Fruit fly (Drosophila melanogaster): ENCODE measurements around the gene djl.

Gene djl

DNA sequence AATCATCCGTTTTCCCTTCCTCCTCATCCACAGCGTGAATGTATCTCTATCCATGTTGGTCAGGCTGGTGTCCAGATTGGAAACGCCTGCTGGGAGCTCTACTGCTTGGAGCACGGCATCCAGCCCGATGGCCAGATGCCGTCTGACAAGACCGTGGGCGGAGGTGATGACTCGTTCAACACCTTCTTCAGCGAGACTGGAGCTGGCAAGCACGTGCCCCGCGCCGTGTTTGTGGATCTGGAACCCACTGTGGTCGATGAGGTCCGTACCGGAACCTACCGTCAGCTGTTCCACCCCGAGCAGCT lies 26.6 kb downstream of the djl start:
- TF ChIP-seq CTCF (optimal IDR thresholded peaks at IDR 0.05) (no peak), CG8478 (optimal IDR thresholded peaks at IDR 0.05) (no peak)

DNA sequence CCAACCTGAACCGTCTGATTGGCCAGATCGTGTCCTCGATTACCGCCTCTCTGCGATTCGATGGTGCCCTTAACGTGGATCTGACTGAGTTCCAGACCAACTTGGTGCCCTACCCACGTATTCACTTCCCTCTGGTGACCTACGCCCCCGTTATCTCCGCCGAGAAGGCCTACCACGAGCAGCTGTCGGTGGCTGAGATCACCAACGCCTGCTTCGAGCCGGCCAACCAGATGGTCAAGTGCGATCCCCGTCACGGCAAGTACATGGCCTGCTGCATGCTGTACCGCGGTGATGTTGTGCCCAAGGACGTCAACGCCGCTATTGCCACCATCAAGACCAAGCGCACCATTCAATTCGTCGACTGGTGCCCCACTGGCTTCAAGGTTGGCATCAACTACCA lies 27.3 kb downstream of the djl start:
- TF ChIP-seq CTCF (optimal IDR thresholded peaks at IDR 0.05): no peak
- TF ChIP-seq CG8478 (optimal IDR thresholded peaks at IDR 0.05): no peak

DNA sequence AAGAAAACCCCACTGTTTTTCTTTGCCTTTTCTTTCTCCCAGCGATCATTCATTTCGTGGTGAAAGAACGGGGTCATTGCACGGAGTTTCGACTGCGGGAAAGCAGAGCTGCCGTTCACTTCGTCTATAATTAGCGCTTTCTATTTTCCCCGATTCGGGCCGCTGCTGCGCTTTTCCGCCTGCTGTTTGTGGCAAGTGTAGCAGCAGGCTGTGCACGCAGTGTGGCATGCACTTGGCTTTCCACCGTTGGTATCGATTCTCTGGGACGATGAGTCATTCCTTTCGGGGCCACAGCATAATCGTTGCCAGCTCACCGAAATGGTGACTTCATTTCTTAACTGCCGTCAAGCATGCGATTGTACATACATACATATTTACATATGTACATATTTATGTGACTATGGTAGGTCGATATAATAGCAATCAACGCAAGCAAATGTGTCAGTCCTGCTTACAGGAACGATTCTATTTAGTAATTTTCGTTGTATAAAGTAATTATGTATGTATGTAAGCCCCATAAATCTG lies 28.3 kb downstream of the djl start:
- TF ChIP-seq CG8478 (optimal IDR thresholded peaks at IDR 0.05) (no peak), CTCF (optimal IDR thresholded peaks at IDR 0.05) (peak in 1 of 2 experiments; percentile 17)

DNA sequence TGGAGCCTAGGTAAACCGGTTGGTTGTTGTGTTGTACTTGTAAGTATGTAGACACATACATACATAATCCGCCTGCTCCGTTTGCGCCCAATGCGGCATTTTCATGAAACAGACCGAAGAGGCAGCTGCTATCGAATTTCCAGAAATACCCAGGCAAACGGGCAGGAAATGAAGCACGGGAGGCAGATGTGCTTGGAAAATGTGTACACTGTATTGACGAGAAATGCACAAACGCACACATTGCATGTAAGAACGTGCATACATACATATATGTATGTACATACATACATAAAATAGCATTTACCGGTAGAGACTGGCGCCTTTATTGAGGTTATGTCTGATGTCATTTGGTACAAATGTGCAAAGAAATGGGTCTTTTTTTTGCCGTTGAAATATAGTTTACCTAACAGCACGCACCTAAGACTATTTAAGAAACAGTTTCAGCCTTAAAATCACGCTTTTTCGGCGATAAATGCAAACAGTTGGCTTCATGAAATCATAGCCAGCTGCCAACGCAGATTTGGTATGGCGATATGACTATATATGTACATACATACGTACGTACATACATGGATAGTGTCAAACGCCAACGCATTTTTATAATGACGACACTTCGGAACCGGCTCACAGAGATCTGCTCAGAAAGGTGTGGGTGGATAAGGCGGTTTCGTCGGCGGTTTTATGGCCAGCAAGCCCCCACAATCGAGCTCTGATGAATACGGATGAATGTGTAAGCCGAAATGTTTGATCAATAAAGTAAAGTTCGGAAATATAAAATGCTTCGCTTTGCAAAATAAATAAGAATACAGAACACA lies 29.2 kb downstream of the djl start:
- no peak for TF ChIP-seq CG8478 (optimal IDR thresholded peaks at IDR 0.05)

DNA sequence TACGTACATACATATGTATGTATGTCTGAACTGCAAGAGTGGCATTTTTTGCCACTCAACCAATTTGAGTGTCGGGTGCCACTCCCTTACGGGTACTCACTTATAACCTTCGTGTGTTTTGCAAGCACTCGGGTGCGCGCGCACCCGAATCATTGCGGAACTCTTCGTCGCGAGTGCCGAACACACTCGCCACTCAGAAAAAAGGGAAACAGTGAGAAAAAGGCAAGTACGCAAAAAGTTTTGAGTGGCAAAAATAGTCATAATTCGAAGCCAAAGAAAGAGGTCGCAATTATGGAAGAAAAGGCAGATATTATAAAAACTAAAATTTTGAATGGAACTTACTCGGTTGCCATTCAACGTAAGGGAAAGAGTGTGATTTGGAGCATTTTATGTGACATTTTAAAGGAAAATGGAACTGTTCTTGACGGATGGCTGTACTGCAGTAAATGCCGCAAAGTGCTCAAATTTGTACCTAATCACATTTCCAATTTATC lies 29.8 kb downstream of the djl start:
- TF ChIP-seq CTCF (optimal IDR thresholded peaks at IDR 0.05) (no peak), CG8478 (optimal IDR thresholded peaks at IDR 0.05) (no peak)

DNA sequence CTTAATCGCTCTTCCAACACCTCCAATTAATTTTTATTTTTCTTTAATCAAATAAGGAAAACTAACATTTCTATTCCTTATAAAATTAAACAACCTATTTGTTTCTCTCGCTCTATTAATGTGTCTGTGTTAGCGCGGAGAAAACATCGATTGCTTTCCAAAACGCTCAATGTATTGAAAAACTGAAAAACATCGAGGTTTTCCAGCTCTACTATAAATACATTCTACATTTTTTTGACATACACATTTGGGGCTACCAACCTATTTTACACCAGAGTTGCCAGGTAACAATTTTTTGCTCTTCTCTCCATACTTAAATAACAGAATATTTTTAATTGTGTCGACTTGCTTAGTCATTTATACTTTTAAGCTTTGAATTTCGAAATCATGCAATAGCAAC lies 31.3 kb downstream of the djl start:
- TF ChIP-seq CTCF (optimal IDR thresholded peaks at IDR 0.05): peak in 1 of 2 experiments; percentile 51
- no peak for TF ChIP-seq CG8478 (optimal IDR thresholded peaks at IDR 0.05)

DNA sequence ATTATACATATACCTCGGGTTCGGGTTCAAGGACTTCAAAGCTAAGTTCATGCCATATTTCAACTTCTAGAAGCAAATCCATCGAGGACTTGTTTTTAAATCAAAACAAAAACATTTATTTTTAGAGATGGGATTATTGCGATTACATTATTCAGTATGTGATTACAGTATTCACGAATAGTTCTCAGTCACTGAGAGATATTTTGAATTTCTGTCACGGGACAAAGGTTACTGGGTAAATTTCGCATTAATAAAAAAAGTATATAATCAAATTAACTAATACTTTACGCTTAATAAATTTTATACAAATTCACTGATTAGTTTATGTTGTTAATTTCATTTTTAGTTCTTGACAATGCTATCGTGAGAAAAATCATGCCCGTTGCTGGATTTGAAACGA lies 33.0 kb downstream of the djl start:
- TF ChIP-seq CTCF (optimal IDR thresholded peaks at IDR 0.05) (no peak), CG8478 (optimal IDR thresholded peaks at IDR 0.05) (no peak)

DNA sequence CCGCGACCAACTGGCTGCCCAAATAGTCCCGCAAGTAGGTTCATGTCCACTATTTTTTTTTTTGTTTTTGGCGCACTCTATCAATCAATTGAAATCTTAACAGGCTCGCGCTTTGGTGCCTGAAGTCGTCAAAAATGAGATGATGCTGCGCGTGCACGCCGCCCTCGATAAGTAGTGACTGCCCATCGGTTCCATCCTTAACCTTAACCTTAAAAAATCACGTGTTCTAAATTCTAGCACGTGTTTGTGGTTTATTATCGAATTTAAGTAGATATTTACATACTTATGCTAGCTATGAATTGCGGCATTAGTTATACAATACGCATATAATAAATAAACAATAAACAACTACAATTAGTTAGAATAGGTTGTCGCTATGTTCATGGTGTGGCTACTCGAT lies 33.8 kb downstream of the djl start:
- TF ChIP-seq CG8478 (optimal IDR thresholded peaks at IDR 0.05) (no peak), CTCF (optimal IDR thresholded peaks at IDR 0.05) (no peak)

dm6 chr3R:7102853-7103833 lies 42.6 kb downstream of the djl start:
- TF ChIP-seq CG8478 (optimal IDR thresholded peaks at IDR 0.05) (no peak), CTCF (optimal IDR thresholded peaks at IDR 0.05) (no peak)

- TF ChIP-seq CG8478 (optimal IDR thresholded peaks at IDR 0.05): no peak
- no peak for TF ChIP-seq CTCF (optimal IDR thresholded peaks at IDR 0.05)
Observed at dm6 chr3R:7104308-7104707, 43.7 kb downstream of the djl start.

dm6 chr3R:7105503-7106164 lies 45.1 kb downstream of the djl start:
- no peak for TF ChIP-seq CG8478 (optimal IDR thresholded peaks at IDR 0.05)
- no peak for TF ChIP-seq CTCF (optimal IDR thresholded peaks at IDR 0.05)

dm6 chr3R:7107713-7108588 lies 47.4 kb downstream of the djl start:
- TF ChIP-seq CG8478 (optimal IDR thresholded peaks at IDR 0.05) (no peak), CTCF (optimal IDR thresholded peaks at IDR 0.05) (no peak)

DNA sequence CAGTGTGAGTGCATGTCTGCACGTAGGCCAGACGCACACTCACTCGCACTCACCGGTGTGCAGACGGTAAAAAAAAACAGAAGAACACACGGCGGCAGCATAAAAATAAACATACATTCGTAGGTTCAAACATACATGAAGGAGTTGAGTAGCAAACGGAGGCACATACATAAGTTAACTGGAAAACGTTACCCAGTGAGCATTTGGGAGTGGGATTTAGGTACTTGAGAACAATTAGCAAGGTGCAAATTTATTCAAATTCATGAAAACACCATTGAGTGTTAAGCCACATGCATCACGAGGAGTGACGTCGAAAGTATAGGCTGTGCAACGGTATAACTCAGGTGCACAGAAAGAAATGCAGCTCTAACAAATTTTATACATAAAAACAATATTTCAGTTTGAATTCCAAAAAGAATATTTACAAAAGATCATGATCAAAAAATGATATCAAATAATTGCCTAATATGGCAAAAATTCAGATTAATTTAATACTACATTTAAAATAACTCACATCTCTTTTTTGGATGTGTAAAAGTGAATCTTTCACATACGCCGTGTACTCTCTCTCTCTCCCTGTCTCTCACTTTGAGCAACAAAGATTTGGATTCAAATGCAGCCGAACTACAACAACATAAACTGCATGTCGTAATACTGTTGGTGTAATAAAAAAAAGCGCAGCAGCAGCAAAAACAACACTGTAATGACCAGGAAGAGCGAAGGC lies 48.2 kb downstream of the djl start:
- TF ChIP-seq CG8478 (optimal IDR thresholded peaks at IDR 0.05) (no peak), CTCF (optimal IDR thresholded peaks at IDR 0.05) (no peak)

All from S2 (cell line).